Worm (Caenorhabditis elegans) whole organism, L4 larva: ENCODE results near the gene fbxb-31.

ENCODE experiments used
- R02D3.7 ChIP-seq: fragments of 150-350 bp; sonication (generic microtip); optimal IDR thresholded peaks from 3 replicates; lab custom pipeline; 2014; ENCODE audit warnings: missing biosample characterization, missing genetic modification characterization
- Y48G9A.11 ChIP-seq: fragments of 200-800 bp; sonication (Bioruptor generic); IDR thresholded peaks from 2 replicates; pipeline ENCODE4 v1.3.6; 2022; ENCODE audit warnings: missing genetic modification reagents, missing genetic modification characterization, missing compliant biosample characterization
- aly-2 ChIP-seq: sonication (generic microtip); optimal IDR thresholded peaks from 2 replicates; lab custom pipeline; 2018; ENCODE audit warnings: missing biosample characterization, missing genetic modification characterization
- ama-1 ChIP-seq: fragments of 150-350 bp; optimal IDR thresholded peaks from 2 replicates; lab custom pipeline; 2014; ENCODE audit warnings: inconsistent platforms, mixed read lengths
- ceh-62 ChIP-seq: sonication (generic microtip); optimal IDR thresholded peaks from 2 replicates; lab custom pipeline; 2017; ENCODE audit warnings: missing biosample characterization, missing genetic modification characterization
- ceh-82 ChIP-seq: sonication (generic microtip); optimal IDR thresholded peaks from 2 replicates; lab custom pipeline; 2017; ENCODE audit warnings: missing biosample characterization, missing genetic modification characterization
- lir-3 ChIP-seq: sonication (generic microtip); optimal IDR thresholded peaks from 2 replicates; lab custom pipeline; 2016; ENCODE audit warnings: mild to moderate bottlenecking, missing genetic modification characterization, missing compliant biosample characterization
- nhr-11 ChIP-seq: fragments of 150-350 bp; optimal IDR thresholded peaks from 2 replicates; lab custom pipeline; 2014; ENCODE audit warnings: missing biosample characterization, missing genetic modification characterization
- nhr-111 ChIP-seq: fragments of 200-800 bp; sonication (Bioruptor generic); optimal IDR thresholded peaks from 2 replicates; lab custom pipeline; 2018; ENCODE audit warnings: mild to moderate bottlenecking, missing genetic modification characterization, missing compliant biosample characterization
- unc-130 ChIP-seq: sonication (generic microtip); optimal IDR thresholded peaks from 2 replicates; lab custom pipeline; 2016; ENCODE audit warnings: missing genetic modification reagents, missing genetic modification characterization, missing compliant biosample characterization
- unc-39 ChIP-seq: sonication (generic microtip); optimal IDR thresholded peaks from 2 replicates; lab custom pipeline; 2017; ENCODE audit warnings: missing biosample characterization, missing genetic modification characterization
- unc-62 ChIP-seq, 3 experiments: fragments of 150-350 bp in 1 of 3; sonication (generic microtip); optimal IDR thresholded peaks in 2 of 3; peaks in 1 of 3; 1 replicate in 1 of 3; 2 replicates in 2 of 3; lab custom pipeline; 2014 to 2017; ENCODE audit warnings: missing biosample characterization in 3 of 3, missing genetic modification characterization in 3 of 3, missing genetic modification reagents in 3 of 3, missing genotype in 1 of 3
- zfp-3 ChIP-seq: fragments of 200-800 bp; sonication (Bioruptor generic); conservative IDR thresholded peaks from 2 replicates; pipeline ENCODE4 v1.3.6; 2022; ENCODE audit warnings: missing genetic modification reagents, missing genetic modification characterization, missing compliant biosample characterization

DNA sequence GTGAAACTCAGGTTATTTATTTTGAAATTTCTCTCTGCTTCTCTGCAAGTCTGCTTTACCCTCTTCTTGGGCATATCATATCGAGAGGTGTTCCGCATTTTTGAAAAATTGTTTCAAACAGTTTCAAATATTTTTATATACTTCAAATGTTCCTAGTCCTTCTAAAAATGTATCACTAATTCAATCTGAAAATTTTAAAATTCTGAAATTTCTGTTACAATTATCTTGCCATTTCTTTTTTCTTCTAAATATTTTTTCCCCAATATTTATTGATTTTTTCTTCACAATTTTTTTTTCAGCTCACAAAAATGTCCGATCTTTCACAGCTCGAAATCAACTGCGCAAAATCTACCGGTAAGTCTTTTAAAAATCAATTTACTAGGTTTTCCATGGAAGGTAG lies 20.6 kb upstream of the fbxb-31 start, which contains the start of gene F19B10.4:
- TF ChIP-seq ama-1 (lab: Kevin White, UChicago) (no peak), ceh-62 (tag; lab: Kevin White, UChicago) (no peak), R02D3.7 (no peak), unc-130 (GFP tag; lab: Kevin White, UChicago) (no peak), zfp-3 (no peak), nhr-11 (no peak), ceh-82 (tag; lab: Kevin White, UChicago) (no peak), aly-2 (tag; lab: Kevin White, UChicago) (no peak), nhr-111 (GFP tag; lab: Kevin White, UChicago) (no peak), Y48G9A.11 (GFP tag; lab: Robert Waterston, UW) (no peak), unc-39 (tag; lab: Kevin White, UChicago) (no peak), unc-62 (GFP tag; optimal IDR thresholded peaks at IDR 0.05 in 1 of 2; lab: Kevin White, UChicago) (no peak), unc-62 (tag; optimal IDR thresholded peaks at IDR 0.05; lab: Kevin White, UChicago) (no peak), lir-3 (no peak)
